Worm (Caenorhabditis elegans): Measurements from ENCODE around the gene oac-11.

- TF ChIP-seq him-1 (tag; optimal IDR thresholded peaks at IDR 0.05) (no peak), W03F9.2 (tag; optimal IDR thresholded peaks at IDR 0.05) (no peak), dao-5 (tag; optimal IDR thresholded peaks at IDR 0.05) (no peak)
Measured at ce11 chrII:3852654-3853053, 8.1 kb downstream of the oac-11 start, which contains the start of gene nhr-257.
